Worm (Caenorhabditis elegans): ENCODE results near the gene T08G3.6.

Gene T08G3.6

DNA sequence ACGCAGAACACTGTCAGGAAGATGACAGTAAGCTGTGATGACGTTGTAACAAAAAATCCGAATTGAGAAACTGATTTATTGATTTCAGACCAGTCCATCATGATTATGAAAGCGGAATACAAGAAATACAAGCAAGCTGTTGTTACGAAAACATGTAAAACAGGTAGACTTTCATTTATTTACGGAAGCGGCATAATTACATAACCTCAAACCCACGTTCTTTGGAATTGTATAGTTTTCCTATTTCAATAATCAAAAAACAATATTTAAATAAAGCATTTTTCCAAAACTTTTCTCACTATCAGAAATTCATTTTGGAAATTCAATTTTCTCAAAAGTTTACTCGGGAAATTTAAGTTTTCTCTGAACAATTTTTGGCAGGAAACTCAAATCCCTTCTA, 12.9 kb downstream of the T08G3.6 start, which contains the start of gene str-15:
TSS of gene str-15 (minus strand) at position 101 of the 400 bp plus-strand sequence.
- no peak for TF ChIP-seq snu-23 (GFP tag; optimal IDR thresholded peaks at IDR 0.05)

DNA sequence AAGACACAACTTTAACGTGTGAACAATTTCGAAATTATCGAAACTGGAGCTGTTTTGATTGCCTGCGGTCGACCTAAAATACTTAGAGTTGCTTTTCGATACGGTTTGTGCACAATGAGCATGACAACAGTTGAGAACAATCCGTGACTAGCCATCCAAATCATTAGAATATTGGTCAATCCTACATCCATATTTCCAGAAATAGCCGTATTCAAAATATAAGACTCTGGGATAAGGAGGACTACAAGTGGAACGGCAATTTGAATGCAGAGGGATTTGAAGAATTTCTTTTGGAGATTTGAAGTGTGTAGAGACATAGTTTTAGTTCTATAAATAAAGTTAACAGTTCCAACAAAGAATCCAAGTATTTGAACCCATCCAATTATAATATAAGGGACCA, 13.6 kb downstream of the T08G3.6 start:
- TF ChIP-seq sptf-1 (tag; optimal IDR thresholded peaks at IDR 0.05) (no peak), irx-1 (tag; optimal IDR thresholded peaks at IDR 0.05) (no peak), nhr-19 (GFP tag; conservative IDR thresholded peaks at IDR 0.05) (no peak)

DNA sequence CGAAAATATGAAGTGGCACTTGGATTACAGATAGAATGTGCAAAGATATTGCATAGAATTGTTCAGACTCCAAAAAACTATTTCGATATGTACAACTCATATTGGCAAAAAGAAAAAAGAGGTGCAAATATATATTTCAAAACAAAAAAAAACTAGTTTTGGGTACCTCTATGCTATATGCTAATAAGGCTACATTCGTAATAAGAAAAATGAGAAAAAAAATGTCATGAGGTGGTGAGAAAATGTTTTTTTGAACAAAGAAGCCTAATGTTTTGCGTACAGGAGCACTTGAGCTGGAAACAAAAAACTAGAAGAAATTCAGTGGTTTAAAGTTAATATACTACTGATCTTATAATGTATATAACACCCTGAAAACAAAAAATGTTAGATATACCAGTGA, 15.1 kb downstream of the T08G3.6 start, which contains the start of gene srh-142:
TSS of gene srh-142 (minus strand) at position 101 of the 400 bp plus-strand sequence.
- no peak for TF ChIP-seq fkh-8 (tag; optimal IDR thresholded peaks at IDR 0.05)
- TF ChIP-seq lir-3 (tag; optimal IDR thresholded peaks at IDR 0.05; ENCODE audit: poor library complexity): no peak
- no peak for TF ChIP-seq mab-9 (GFP tag; IDR thresholded peaks at IDR 0.05)
- TF ChIP-seq fkh-4 (tag; optimal IDR thresholded peaks at IDR 0.05; ENCODE audit: borderline replicate concordance): no peak
- TF ChIP-seq ces-1 (GFP tag; optimal IDR thresholded peaks at IDR 0.05): no peak
- TF ChIP-seq unc-86 (tag; optimal IDR thresholded peaks at IDR 0.05): no peak
- no peak for TF ChIP-seq fos-1 (tag; optimal IDR thresholded peaks at IDR 0.05)
- no peak for TF ChIP-seq efl-1 (optimal IDR thresholded peaks at IDR 0.05)
- TF ChIP-seq efl-1 (GFP tag; optimal IDR thresholded peaks at IDR 0.05 in 1 of 2): no peak
- TF ChIP-seq unc-130 (tag; optimal IDR thresholded peaks at IDR 0.05): no peak

DNA sequence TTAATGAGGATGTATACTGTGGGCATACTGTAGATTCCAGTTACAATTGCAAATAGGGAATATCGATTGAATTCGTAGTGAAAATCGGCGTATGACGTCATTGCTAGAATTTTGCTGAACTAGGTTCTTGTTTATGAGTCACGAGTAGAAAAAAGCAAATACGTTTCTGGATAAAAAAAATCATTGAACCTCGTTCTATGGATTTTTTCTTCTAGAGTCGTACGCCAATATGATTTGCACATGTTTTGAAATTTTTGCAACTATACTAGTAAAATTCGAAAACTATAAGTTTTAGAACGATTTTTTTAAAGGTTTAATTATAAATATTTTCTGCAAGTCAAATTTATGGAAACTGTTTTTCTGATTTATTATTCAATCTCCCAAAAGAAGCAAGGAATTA, 22.1 kb downstream of the T08G3.6 start, which contains the start of gene sru-44:
TSS of gene sru-44 (minus strand) at position 101 of the 400 bp plus-strand sequence.
- TF ChIP-seq nhr-237 (tag; optimal IDR thresholded peaks at IDR 0.05): no peak
- TF ChIP-seq nhr-11 (tag; optimal IDR thresholded peaks at IDR 0.05): no peak
- TF ChIP-seq nhr-71 (tag; optimal IDR thresholded peaks at IDR 0.05): no peak
- no peak for TF ChIP-seq lin-39 (tag; optimal IDR thresholded peaks at IDR 0.05)
- TF ChIP-seq nhr-77 (tag; optimal IDR thresholded peaks at IDR 0.05): no peak
- no peak for TF ChIP-seq ama-1 (optimal IDR thresholded peaks at IDR 0.05)
- TF ChIP-seq aha-1 (tag; optimal IDR thresholded peaks at IDR 0.05): no peak
- no peak for TF ChIP-seq vab-15 (tag; optimal IDR thresholded peaks at IDR 0.05)
- no peak for TF ChIP-seq ceh-82 (tag; optimal IDR thresholded peaks at IDR 0.05)
- no peak for TF ChIP-seq nhr-20 (tag; optimal IDR thresholded peaks at IDR 0.05)
- no peak for TF ChIP-seq ztf-4 (tag; optimal IDR thresholded peaks at IDR 0.05)
- no peak for TF ChIP-seq efl-3 (GFP tag; optimal IDR thresholded peaks at IDR 0.05)
- TF ChIP-seq skn-1 (tag; optimal IDR thresholded peaks at IDR 0.05): no peak
- TF ChIP-seq dpl-1 (GFP tag; optimal IDR thresholded peaks at IDR 0.05): no peak
- TF ChIP-seq ceh-88 (GFP tag; IDR thresholded peaks at IDR 0.05): no peak
- TF ChIP-seq lin-14 (GFP tag; optimal IDR thresholded peaks at IDR 0.05): no peak
- TF ChIP-seq mdl-1 (tag; optimal IDR thresholded peaks at IDR 0.05): no peak
- TF ChIP-seq blmp-1 (tag; optimal IDR thresholded peaks at IDR 0.05): no peak

DNA sequence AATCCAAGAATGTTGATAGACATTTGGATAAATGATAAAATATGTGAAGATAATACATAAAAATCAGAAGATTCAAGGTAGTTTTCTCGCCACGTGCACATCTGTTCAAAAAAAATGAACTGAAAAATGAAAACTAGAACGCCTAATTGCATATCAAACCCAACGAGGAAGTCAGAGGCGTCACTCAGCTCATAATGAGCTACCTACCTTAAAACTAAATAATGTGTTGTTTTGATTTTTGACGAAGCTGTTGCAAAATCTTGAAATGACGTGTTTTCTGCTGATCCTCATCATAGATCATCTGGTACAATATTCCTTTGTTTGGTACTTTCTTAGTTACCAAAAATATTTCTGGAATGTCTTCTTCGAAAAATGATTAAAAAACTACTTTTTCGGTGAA, 25.1 kb downstream of the T08G3.6 start, which contains the start of gene srh-138:
TSS of gene srh-138 (minus strand) at position 101 of the 400 bp plus-strand sequence.
- TF ChIP-seq snu-23 (GFP tag; optimal IDR thresholded peaks at IDR 0.05): no peak
- no peak for TF ChIP-seq lin-39 (tag; optimal IDR thresholded peaks at IDR 0.05)
- no peak for TF ChIP-seq mdl-1 (tag; optimal IDR thresholded peaks at IDR 0.05)
- no peak for TF ChIP-seq rnt-1 (tag; optimal IDR thresholded peaks at IDR 0.05)
- TF ChIP-seq hlh-4 (tag; optimal IDR thresholded peaks at IDR 0.05): no peak
- no peak for TF ChIP-seq nhr-20 (tag; optimal IDR thresholded peaks at IDR 0.05)
- TF ChIP-seq lin-13 (GFP tag; optimal IDR thresholded peaks at IDR 0.05): no peak
- no peak for TF ChIP-seq aha-1 (tag; optimal IDR thresholded peaks at IDR 0.05)
- no peak for TF ChIP-seq unc-86 (tag; optimal IDR thresholded peaks at IDR 0.05)
- TF ChIP-seq nhr-90 (tag; optimal IDR thresholded peaks at IDR 0.05; ENCODE audit: poor library complexity): no peak
- TF ChIP-seq pag-3 (tag; optimal IDR thresholded peaks at IDR 0.05; ENCODE audit: borderline replicate concordance, insufficient read depth): no peak
- TF ChIP-seq C34B4.2 (tag; optimal IDR thresholded peaks at IDR 0.05): no peak
- TF ChIP-seq pax-3 (tag; optimal IDR thresholded peaks at IDR 0.05): no peak
- no peak for TF ChIP-seq ceh-88 (GFP tag; IDR thresholded peaks at IDR 0.05)
- TF ChIP-seq mab-9 (GFP tag; IDR thresholded peaks at IDR 0.05): no peak
